Fruit fly (Drosophila melanogaster) whole organism, embryonic: ENCODE results near the gene CG15170.
A peak's percentile ranks its signal among the peaks of the same experiment; 100 is the strongest.

Source experiments
- Adf1 ChIP-seq: fragments of 200-800 bp; sonication (Bioruptor generic); IDR thresholded peaks from 2 replicates; pipeline ENCODE4 v1.3.6; 2022; ENCODE audit warnings: missing biosample characterization, missing genetic modification characterization
- CG10543 ChIP-seq: fragments of 200-800 bp; sonication (Bioruptor generic); optimal IDR thresholded peaks from 3 replicates; lab custom pipeline; 2017; ENCODE audit warnings: missing biosample characterization, mild to moderate bottlenecking, missing genetic modification characterization, moderate library complexity
- CG11398 ChIP-seq: fragments of 200-800 bp; sonication (Bioruptor generic); optimal IDR thresholded peaks from 2 replicates; lab custom pipeline; 2016; ENCODE audit warnings: missing biosample characterization, missing genetic modification characterization
- CG12104 ChIP-seq: fragments of 200-800 bp; sonication (Bioruptor generic); optimal IDR thresholded peaks from 3 replicates; lab custom pipeline; 2016; ENCODE audit warnings: missing biosample characterization, missing genetic modification characterization
- CG13894 ChIP-seq: fragments of 200-800 bp; sonication (Bioruptor generic); optimal IDR thresholded peaks from 3 replicates; lab custom pipeline; 2018; ENCODE audit warnings: missing biosample characterization, mild to moderate bottlenecking, missing genetic modification characterization, moderate library complexity
- CG1529 ChIP-seq: fragments of 200-800 bp; sonication (Bioruptor generic); optimal IDR thresholded peaks from 3 replicates; lab custom pipeline; 2018; ENCODE audit warnings: missing biosample characterization, missing genetic modification characterization
- CG1602 ChIP-seq: fragments of 200-800 bp; sonication (Bioruptor generic); optimal IDR thresholded peaks from 3 replicates; lab custom pipeline; 2016; ENCODE audit warnings: missing biosample characterization, missing genetic modification characterization
- CG17829 ChIP-seq: fragments of 200-800 bp; optimal IDR thresholded peaks from 2 replicates; lab custom pipeline; 2019; ENCODE audit warnings: missing biosample characterization, mild to moderate bottlenecking, missing genetic modification characterization, moderate library complexity
- CG18599 ChIP-seq: fragments of 200-800 bp; sonication (Bioruptor generic); optimal IDR thresholded peaks from 3 replicates; lab custom pipeline; 2017; ENCODE audit warnings: missing biosample characterization, missing genetic modification characterization, mild to moderate bottlenecking, moderate library complexity, missing genetic modification reagents
- CG2712 ChIP-seq: fragments of 200-800 bp; optimal IDR thresholded peaks from 3 replicates; lab custom pipeline; 2019; ENCODE audit warnings: missing biosample characterization, mild to moderate bottlenecking, missing genetic modification characterization, moderate library complexity
- CG2889 ChIP-seq: fragments of 200-800 bp; sonication (Bioruptor generic); IDR thresholded peaks from 3 replicates; pipeline ENCODE4 v1.3.6; 2022; ENCODE audit warnings: missing biosample characterization, missing genetic modification characterization
- CG31441 ChIP-seq: fragments of 200-800 bp; sonication (Bioruptor generic); IDR thresholded peaks from 2 replicates; pipeline ENCODE4 v1.3.6; 2022; ENCODE audit warnings: missing biosample characterization, missing genetic modification characterization
- CG3847 ChIP-seq: fragments of 200-800 bp; sonication (Bioruptor generic); IDR thresholded peaks from 2 replicates; pipeline ENCODE4 v1.3.6; 2022; ENCODE audit warnings: missing biosample characterization, missing genetic modification characterization
- CG4360 ChIP-seq: fragments of 200-800 bp; sonication (Bioruptor generic); IDR thresholded peaks from 2 replicates; pipeline ENCODE4 v1.3.6; 2022; ENCODE audit warnings: missing biosample characterization, missing genetic modification characterization
- CG5180 ChIP-seq: fragments of 200-800 bp; sonication (Bioruptor generic); optimal IDR thresholded peaks from 3 replicates; lab custom pipeline; 2017; ENCODE audit warnings: missing biosample characterization, missing genetic modification characterization, mild to moderate bottlenecking, moderate library complexity, missing genetic modification reagents
- CG6254 ChIP-seq: fragments of 200-800 bp; sonication (Bioruptor generic); optimal IDR thresholded peaks from 3 replicates; lab custom pipeline; 2017; ENCODE audit warnings: mild to moderate bottlenecking, missing biosample characterization, missing genetic modification reagents, missing genetic modification characterization
- CG6272 ChIP-seq: fragments of 200-800 bp; sonication (Bioruptor generic); IDR thresholded peaks from 2 replicates; pipeline ENCODE4 v1.3.6; 2022; ENCODE audit warnings: missing biosample characterization, missing genetic modification characterization
- E2f2 ChIP-seq: fragments of 200-800 bp; sonication (Bioruptor generic); IDR thresholded peaks from 2 replicates; pipeline ENCODE4 v1.3.6; 2022; ENCODE audit warnings: missing biosample characterization, missing genetic modification characterization
- Elba2 ChIP-seq: fragments of 200-800 bp; sonication (Bioruptor generic); optimal IDR thresholded peaks from 3 replicates; lab custom pipeline; 2016; ENCODE audit warnings: missing biosample characterization, missing genetic modification characterization
- Ets65A ChIP-seq: fragments of 200-800 bp; sonication (Bioruptor generic); peaks from one replicate; lab custom pipeline; 2016; ENCODE audit warnings: missing biosample characterization, missing genetic modification characterization
- Hey ChIP-seq: fragments of 200-800 bp; sonication (Bioruptor generic); optimal IDR thresholded peaks from 3 replicates; lab custom pipeline; 2018; ENCODE audit warnings: missing biosample characterization, mild to moderate bottlenecking, missing genetic modification characterization
- Kr ChIP-seq: fragments of 200-800 bp; sonication (Bioruptor generic); optimal IDR thresholded peaks from 2 replicates; lab custom pipeline; 2017; ENCODE audit warnings: missing biosample characterization, mild to moderate bottlenecking, missing genetic modification characterization
- Lhr ChIP-seq: fragments of 200-800 bp; sonication (Bioruptor generic); optimal IDR thresholded peaks from 3 replicates; lab custom pipeline; 2017; ENCODE audit warnings: mild to moderate bottlenecking, missing biosample characterization, missing genetic modification reagents, missing genetic modification characterization
- Med ChIP-seq: fragments of 200-800 bp; sonication (Bioruptor generic); peaks from one replicate; lab custom pipeline; 2016; ENCODE audit warnings: missing biosample characterization, missing genetic modification characterization, mild to moderate bottlenecking, inconsistent platforms, moderate library complexity
- Meics ChIP-seq: fragments of 200-800 bp; sonication (Bioruptor generic); optimal IDR thresholded peaks from 2 replicates; lab custom pipeline; 2017; ENCODE audit warnings: missing biosample characterization, mild to moderate bottlenecking, missing genetic modification characterization
- NC2α ChIP-seq: fragments of 200-800 bp; sonication (Bioruptor generic); optimal IDR thresholded peaks from 2 replicates; lab custom pipeline; 2016; ENCODE audit warnings: missing biosample characterization, missing genetic modification characterization
- NK7.1 ChIP-seq: fragments of 200-800 bp; sonication (Bioruptor generic); optimal IDR thresholded peaks from 3 replicates; lab custom pipeline; 2016; ENCODE audit warnings: missing biosample characterization, missing genetic modification characterization
- Poxn ChIP-seq: fragments of 200-800 bp; sonication (Bioruptor generic); IDR thresholded peaks from 2 replicates; pipeline ENCODE4 v1.3.6; 2022; ENCODE audit warnings: missing biosample characterization, missing genetic modification characterization
- abd-A ChIP-seq: fragments of 200-800 bp; sonication (Bioruptor generic); optimal IDR thresholded peaks from 3 replicates; lab custom pipeline; 2019; ENCODE audit warnings: missing biosample characterization, mild to moderate bottlenecking, missing genetic modification characterization, moderate library complexity
- ac ChIP-seq: fragments of 200-800 bp; sonication (Bioruptor generic); optimal IDR thresholded peaks from 3 replicates; lab custom pipeline; 2017; ENCODE audit warnings: missing biosample characterization, mild to moderate bottlenecking, missing genetic modification characterization
- chif ChIP-seq, 2 experiments: fragments of 200-800 bp; sonication (Bioruptor generic); optimal IDR thresholded peaks; 3 replicates each; lab custom pipeline; 2016; ENCODE audit warnings: missing biosample characterization in 2 of 2, missing genetic modification characterization in 2 of 2
- ci ChIP-seq: fragments of 200-800 bp; sonication (Bioruptor generic); IDR thresholded peaks from 3 replicates; pipeline ENCODE4 v1.3.6; 2022; ENCODE audit warnings: missing biosample characterization, missing genetic modification characterization
- esg ChIP-seq: fragments of 200-800 bp; sonication (Bioruptor generic); conservative IDR thresholded peaks from 2 replicates; pipeline ENCODE4 v1.3.6; 2022; ENCODE audit warnings: missing biosample characterization, missing genetic modification characterization
- ewg ChIP-seq: fragments of 200-800 bp; sonication (Bioruptor generic); optimal IDR thresholded peaks from 3 replicates; lab custom pipeline; 2017; ENCODE audit warnings: mild to moderate bottlenecking, missing biosample characterization, missing genetic modification reagents, missing genetic modification characterization
- fd96Cb ChIP-seq: fragments of 200-800 bp; sonication (Bioruptor generic); optimal IDR thresholded peaks from 2 replicates; lab custom pipeline; 2018; ENCODE audit warnings: missing biosample characterization, mild to moderate bottlenecking, missing genetic modification characterization, moderate library complexity
- hth ChIP-seq: fragments of >200 bp; optimal IDR thresholded peaks from 2 replicates; lab custom pipeline; 2017; ENCODE audit warnings: inconsistent platforms
- kni ChIP-seq: fragments of 200-800 bp; sonication (Bioruptor generic); optimal IDR thresholded peaks from 3 replicates; lab custom pipeline; 2017; ENCODE audit warnings: mild to moderate bottlenecking, missing biosample characterization, missing genetic modification reagents, missing genetic modification characterization
- lab ChIP-seq: fragments of 200-800 bp; sonication (Bioruptor generic); optimal IDR thresholded peaks from 3 replicates; lab custom pipeline; 2017; ENCODE audit warnings: missing biosample characterization, missing genetic modification characterization, mild to moderate bottlenecking, moderate library complexity, missing genetic modification reagents
- mirr ChIP-seq: fragments of 200-800 bp; sonication (Bioruptor generic); optimal IDR thresholded peaks from 3 replicates; lab custom pipeline; 2018; ENCODE audit warnings: missing biosample characterization, mild to moderate bottlenecking, missing genetic modification characterization
- nau ChIP-seq: fragments of 200-800 bp; sonication (Bioruptor generic); optimal IDR thresholded peaks from 3 replicates; lab custom pipeline; 2017; ENCODE audit warnings: missing biosample characterization, mild to moderate bottlenecking, missing genetic modification characterization, missing genetic modification reagents
- peb ChIP-seq: fragments of 200-800 bp; sonication (Bioruptor generic); IDR thresholded peaks from 2 replicates; pipeline ENCODE4 v1.3.6; 2022; ENCODE audit warnings: missing biosample characterization, missing genetic modification characterization
- pfk ChIP-seq: fragments of 200-800 bp; sonication (Bioruptor generic); optimal IDR thresholded peaks from 2 replicates; lab custom pipeline; 2018; ENCODE audit warnings: missing biosample characterization, mild to moderate bottlenecking, missing genetic modification characterization, moderate library complexity
- scrt ChIP-seq: fragments of 200-800 bp; sonication (Bioruptor generic); optimal IDR thresholded peaks from 2 replicates; lab custom pipeline; 2018; ENCODE audit warnings: missing biosample characterization, mild to moderate bottlenecking, missing genetic modification characterization, moderate library complexity
- sob ChIP-seq: fragments of 200-800 bp; sonication (Bioruptor generic); IDR thresholded peaks from 2 replicates; pipeline ENCODE4 v1.3.6; 2022; ENCODE audit warnings: missing biosample characterization, missing genetic modification characterization
- vfl ChIP-seq: fragments of 200-800 bp; sonication (Bioruptor generic); optimal IDR thresholded peaks from 2 replicates; lab custom pipeline; 2016; ENCODE audit warnings: missing biosample characterization, missing genetic modification characterization
- vvl ChIP-seq: fragments of 200-800 bp; sonication (Bioruptor generic); IDR thresholded peaks from 2 replicates; pipeline ENCODE4 v1.3.6; 2022; ENCODE audit warnings: missing biosample characterization, missing genetic modification characterization
- wor ChIP-seq: fragments of 200-800 bp; sonication (Bioruptor generic); IDR thresholded peaks from 2 replicates; pipeline ENCODE4 v1.3.6; 2022; ENCODE audit warnings: missing biosample characterization, missing genetic modification characterization
- zen2 ChIP-seq: fragments of 200-800 bp; sonication (Bioruptor generic); IDR thresholded peaks from 3 replicates; pipeline ENCODE4 v1.3.6; 2022; ENCODE audit warnings: missing biosample characterization, missing genetic modification characterization; ENCODE audit not compliant: partially characterized antibody

The CG15170 gene

DNA sequence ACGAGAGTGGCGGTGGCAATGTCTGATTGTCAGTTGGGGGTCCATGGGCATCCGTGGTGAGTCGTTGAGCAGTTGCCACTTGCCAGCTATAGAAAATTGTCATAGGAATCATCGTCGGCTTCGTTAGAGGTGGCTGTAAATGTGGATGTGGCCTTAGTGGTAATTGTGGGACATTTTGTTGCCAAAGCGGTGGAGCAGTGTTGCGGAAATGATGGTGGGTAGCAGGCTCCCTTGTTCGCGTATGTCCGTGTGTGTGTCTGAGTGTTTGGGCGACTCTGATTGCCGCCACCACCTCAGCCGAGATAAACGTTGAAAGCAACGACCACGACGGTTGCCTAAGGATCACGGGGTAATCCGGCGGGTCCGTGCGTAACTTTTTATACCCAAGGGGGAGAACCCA is 27.0 kb upstream of the CG15170 start:
- TF ChIP-seq Lhr (no peak), Hey (peak; percentile 42), lab (peak; percentile 18), abd-A (peak; percentile 91), CG11398 (GFP tag; lab: Kevin White, UChicago) (no peak), CG1602 (no peak), CG5180 (GFP tag; lab: Kevin White, UChicago) (no peak), CG10543 (GFP tag; lab: Kevin White, UChicago) (peak; percentile 23), NC2α (GFP tag; lab: Kevin White, UChicago) (no peak), nau (no peak), chif (GFP tag; optimal IDR thresholded peaks at IDR 0.05; lab: Kevin White, UChicago) (no peak), Elba2 (no peak), CG17829 (tag; lab: Kevin White, UChicago) (no peak), CG6254 (GFP tag; lab: Kevin White, UChicago) (no peak), CG2712 (tag; lab: Kevin White, UChicago) (no peak), ewg (GFP tag; lab: Kevin White, UChicago) (no peak), hth (lab: Kevin White, UChicago) (no peak), fd96Cb (tag; lab: Kevin White, UChicago) (no peak), CG18599 (GFP tag; lab: Kevin White, UChicago) (peak; percentile 8), scrt (GFP tag; lab: Kevin White, UChicago) (no peak), CG4360 (no peak)
- TF ChIP-seq, all 482 proteins: peak for 5

DNA sequence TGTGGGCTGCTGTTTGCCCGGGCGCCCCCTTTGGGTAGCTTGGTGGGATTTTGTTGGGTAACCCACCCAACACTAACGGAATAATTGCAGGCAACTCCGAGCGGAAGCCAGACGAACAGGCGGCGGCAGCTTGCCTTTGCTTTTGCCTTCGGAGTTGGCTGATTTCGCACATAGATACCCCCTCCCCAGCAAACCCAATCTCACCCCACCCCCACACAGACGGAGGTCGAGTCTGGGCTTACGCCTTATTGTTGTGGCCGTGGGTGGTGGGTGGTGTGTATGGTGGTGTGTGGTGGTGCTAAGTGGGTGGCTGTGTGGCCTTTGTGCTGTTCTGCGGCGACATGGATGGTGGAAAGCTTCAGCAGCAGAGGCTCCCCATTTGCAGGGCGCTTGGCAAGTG is 25.6 kb upstream of the CG15170 start:
- TF ChIP-seq CG3847 (GFP tag; lab: Robert Waterston, UW) (0 out of 2 replicates have a peak, but pooled peaks have one; percentile 10), vfl (no peak), CG13894 (tag; lab: Kevin White, UChicago) (peak; percentile 49), zen2 (GFP tag; lab: Robert Waterston, UW) (peak; percentile 34; the same call in 1 of the 3 replicates), ci (GFP tag; lab: Robert Waterston, UW) (0 out of 3 replicates have a peak, but pooled peaks have one; percentile 7), CG6272 (GFP tag; lab: Robert Waterston, UW) (no peak), mirr (GFP tag; lab: Kevin White, UChicago) (peak; percentile 37), abd-A (peak; percentile 91), Adf1 (GFP tag; lab: Robert Waterston, UW) (peak; percentile 7; the same call in 1 of the 2 replicates), CG10543 (GFP tag; lab: Kevin White, UChicago) (peak; percentile 66), CG2889 (GFP tag; lab: Robert Waterston, UW) (no peak), Hey (peak; percentile 96), vvl (no peak), Med (peak; percentile 54)
- TF ChIP-seq, all 482 proteins: peak for 10

DNA sequence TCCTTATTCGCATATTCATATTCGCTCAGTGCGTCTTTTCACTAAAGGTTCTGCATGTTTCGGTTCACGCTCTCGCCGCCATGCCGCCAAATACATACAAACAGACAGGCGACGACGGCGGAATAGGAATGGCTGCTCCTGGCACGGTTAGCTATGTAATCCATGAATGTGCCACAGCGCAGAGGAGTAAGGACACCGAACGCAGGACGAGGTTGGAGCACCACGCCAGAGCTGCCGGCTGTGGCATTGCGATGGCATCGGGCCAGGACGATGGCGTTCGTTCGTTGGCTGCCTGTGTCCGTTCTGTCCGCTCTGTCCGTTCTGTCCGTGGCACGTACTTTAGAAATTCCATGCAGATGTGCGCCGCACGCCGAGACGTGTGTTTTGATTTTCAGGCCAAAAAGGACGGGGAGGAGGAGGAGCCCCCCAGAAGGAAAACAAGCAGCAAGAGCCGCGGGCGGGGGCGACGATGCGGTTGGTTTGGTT is 24.9 kb upstream of the CG15170 start:
- 0 out of 2 replicates have a peak, but pooled peaks have one; percentile 2 for TF ChIP-seq esg (GFP tag; lab: Robert Waterston, UW)
- TF ChIP-seq CG1529 (GFP tag; lab: Kevin White, UChicago): no peak
- no peak for TF ChIP-seq Poxn (GFP tag; lab: Robert Waterston, UW)
- TF ChIP-seq CG12104 (GFP tag; lab: Kevin White, UChicago): peak; percentile 31
- TF ChIP-seq CG2889 (GFP tag; lab: Robert Waterston, UW): 0 out of 3 replicates have a peak, but pooled peaks have one; percentile 10
- TF ChIP-seq Kr (GFP tag; lab: Kevin White, UChicago): no peak
- no peak for TF ChIP-seq ac (GFP tag; lab: Kevin White, UChicago)
- TF ChIP-seq CG17829 (tag; lab: Kevin White, UChicago): no peak
- 0 out of 2 replicates have a peak, but pooled peaks have one; percentile 4 for TF ChIP-seq CG31441 (GFP tag; lab: Robert Waterston, UW)
- TF ChIP-seq Ets65A (GFP tag; lab: Kevin White, UChicago): peak; percentile 44
- TF ChIP-seq E2f2: no peak; the same call in 1 of the 2 replicates
- TF ChIP-seq abd-A: peak; percentile 5
- no peak for TF ChIP-seq pfk (GFP tag; lab: Kevin White, UChicago)
- TF ChIP-seq sob (GFP tag; lab: Robert Waterston, UW): 0 out of 2 replicates have a peak, but pooled peaks have one; percentile 2
- peak; percentile 9; the same call in 1 of the 2 replicates for TF ChIP-seq wor (GFP tag; lab: Robert Waterston, UW)
- no peak for TF ChIP-seq peb
- no peak for TF ChIP-seq kni (GFP tag; lab: Kevin White, UChicago)
- no peak for TF ChIP-seq NK7.1 (GFP tag; lab: Kevin White, UChicago)
- TF ChIP-seq Hey: peak; percentile 71
- TF ChIP-seq Meics (GFP tag; lab: Kevin White, UChicago): peak; percentile 40
